Fruit fly (Drosophila melanogaster) whole organism, wandering third instar larva: ENCODE results near the gene mon2.
A peak's percentile ranks its signal among the peaks of the same experiment; 100 is the strongest.

Experiments
- Abd-B ChIP-seq: fragments of >200 bp; optimal IDR thresholded peaks from 2 replicates; lab custom pipeline; 2017; ENCODE audit warnings: missing biosample characterization, missing genetic modification characterization
- CG9705 ChIP-seq: fragments of 200-800 bp; sonication (Bioruptor generic); optimal IDR thresholded peaks from 2 replicates; lab custom pipeline; 2018; ENCODE audit warnings: missing biosample characterization, mild to moderate bottlenecking, missing genetic modification characterization
- CrebA ChIP-seq: fragments of 200-800 bp; sonication (Bioruptor generic); optimal IDR thresholded peaks from 2 replicates; lab custom pipeline; 2016; ENCODE audit warnings: missing biosample characterization, mild to moderate bottlenecking, missing genetic modification characterization, borderline replicate concordance
- Dfd ChIP-seq: fragments of >200 bp; optimal IDR thresholded peaks from 2 replicates; lab custom pipeline; 2017; ENCODE audit warnings: missing biosample characterization, missing genetic modification characterization
- GATAd ChIP-seq: sonication (Bioruptor generic); optimal IDR thresholded peaks from 2 replicates; lab custom pipeline; 2016; ENCODE audit warnings: missing biosample characterization, missing genetic modification characterization
- HLH106 ChIP-seq: fragments of 200-800 bp; optimal IDR thresholded peaks from 3 replicates; lab custom pipeline; 2019; ENCODE audit warnings: missing biosample characterization, mild to moderate bottlenecking, missing genetic modification characterization, moderate library complexity
- Hnf4 ChIP-seq: fragments of 200-800 bp; sonication (Bioruptor generic); optimal IDR thresholded peaks from 2 replicates; lab custom pipeline; 2016; ENCODE audit warnings: missing biosample characterization, mild to moderate bottlenecking, missing genetic modification characterization
- Hr78 ChIP-seq: fragments of >200 bp; optimal IDR thresholded peaks from 2 replicates; lab custom pipeline; 2017; ENCODE audit warnings: missing biosample characterization, missing genetic modification characterization
- Hr83 ChIP-seq: fragments of 200-300 bp; sonication (Bioruptor generic); optimal IDR thresholded peaks from 2 replicates; lab custom pipeline; 2016; ENCODE audit warnings: missing biosample characterization, mild to moderate bottlenecking, missing genetic modification characterization, moderate library complexity; ENCODE audit not compliant: poor library complexity, severe bottlenecking
- Mio ChIP-seq: sonication (Bioruptor generic); optimal IDR thresholded peaks from 2 replicates; lab custom pipeline; 2016; ENCODE audit warnings: missing biosample characterization, missing genetic modification characterization
- Myc ChIP-seq: fragments of >200 bp; optimal IDR thresholded peaks from 2 replicates; lab custom pipeline; 2017
- OdsH ChIP-seq: fragments of 200-800 bp; sonication (Bioruptor generic); optimal IDR thresholded peaks from 2 replicates; lab custom pipeline; 2016; ENCODE audit warnings: missing biosample characterization, mild to moderate bottlenecking, missing genetic modification characterization
- Rel ChIP-seq, 2 experiments: fragments of 200-800 bp; sonication (Bioruptor generic) in 1 of 2; optimal IDR thresholded peaks; 2 replicates in 1 of 2; 3 replicates in 1 of 2; lab custom pipeline; 2016 to 2019; ENCODE audit warnings: mild to moderate bottlenecking in 2 of 2, missing biosample characterization in 2 of 2, missing genetic modification characterization in 2 of 2, moderate library complexity in 1 of 2
- Sp1 ChIP-seq: fragments of 200-800 bp; sonication (Bioruptor generic); optimal IDR thresholded peaks from 3 replicates; lab custom pipeline; 2019; ENCODE audit warnings: missing biosample characterization, mild to moderate bottlenecking, missing genetic modification characterization, moderate library complexity
- br ChIP-seq: fragments of 200-800 bp; sonication (Bioruptor generic); optimal IDR thresholded peaks from 2 replicates; lab custom pipeline; 2016; ENCODE audit warnings: missing biosample characterization, missing genetic modification characterization
- dl ChIP-seq, 2 experiments: fragments of 175-275, 200-275 bp in 1 of 2; fragments of 200-275 bp in 1 of 2; sonication (Bioruptor generic); optimal IDR thresholded peaks; lab custom pipeline; 2018; ENCODE audit warnings: mild to moderate bottlenecking in 2 of 2, missing biosample characterization in 2 of 2, missing genetic modification characterization in 2 of 2, moderate library complexity in 2 of 2; ENCODE audit not compliant: partially characterized antibody in 2 of 2, insufficient read depth in 1 of 2
- dsf ChIP-seq: sonication (Bioruptor generic); optimal IDR thresholded peaks from 2 replicates; lab custom pipeline; 2016; ENCODE audit warnings: missing biosample characterization, missing genetic modification characterization, borderline replicate concordance
- ey ChIP-seq: fragments of 200-800 bp; sonication (Bioruptor generic); optimal IDR thresholded peaks from 2 replicates; lab custom pipeline; 2016; ENCODE audit warnings: missing biosample characterization, missing genetic modification characterization
- h ChIP-seq: fragments of 200-800 bp; sonication (Bioruptor generic); optimal IDR thresholded peaks from 3 replicates; lab custom pipeline; 2016; ENCODE audit warnings: missing biosample characterization, mild to moderate bottlenecking, missing genetic modification characterization
- jim ChIP-seq: fragments of 175-275, 200-325 bp; sonication (Bioruptor generic); optimal IDR thresholded peaks from 2 replicates; lab custom pipeline; 2016; ENCODE audit warnings: missing biosample characterization, mild to moderate bottlenecking, missing genetic modification characterization
- lola ChIP-seq: fragments of >200 bp; optimal IDR thresholded peaks from 2 replicates; lab custom pipeline; 2017; ENCODE audit warnings: missing biosample characterization, missing genetic modification characterization
- pan ChIP-seq: fragments of >200 bp; optimal IDR thresholded peaks from 2 replicates; lab custom pipeline; 2017
- psq ChIP-seq: fragments of 200-800 bp; sonication (Bioruptor generic); optimal IDR thresholded peaks from 3 replicates; lab custom pipeline; 2017; ENCODE audit warnings: missing biosample characterization, mild to moderate bottlenecking, missing genetic modification characterization, moderate library complexity
- tai ChIP-seq: sonication (Bioruptor generic); optimal IDR thresholded peaks from 2 replicates; lab custom pipeline; 2016; ENCODE audit warnings: missing biosample characterization, missing genetic modification characterization
- usp ChIP-seq: fragments of >200 bp; optimal IDR thresholded peaks from 2 replicates; lab custom pipeline; 2017; ENCODE audit warnings: missing biosample characterization, missing genetic modification characterization
- woc ChIP-seq: sonication (Bioruptor generic); optimal IDR thresholded peaks from 2 replicates; lab custom pipeline; 2016; ENCODE audit warnings: missing biosample characterization, mild to moderate bottlenecking, missing genetic modification characterization

mon2 gene

dm6 chr2L:8080645-8081044 is 43.2 kb downstream of the mon2 start:
- TF ChIP-seq dsf (no peak), ey (peak; percentile 5)

DNA sequence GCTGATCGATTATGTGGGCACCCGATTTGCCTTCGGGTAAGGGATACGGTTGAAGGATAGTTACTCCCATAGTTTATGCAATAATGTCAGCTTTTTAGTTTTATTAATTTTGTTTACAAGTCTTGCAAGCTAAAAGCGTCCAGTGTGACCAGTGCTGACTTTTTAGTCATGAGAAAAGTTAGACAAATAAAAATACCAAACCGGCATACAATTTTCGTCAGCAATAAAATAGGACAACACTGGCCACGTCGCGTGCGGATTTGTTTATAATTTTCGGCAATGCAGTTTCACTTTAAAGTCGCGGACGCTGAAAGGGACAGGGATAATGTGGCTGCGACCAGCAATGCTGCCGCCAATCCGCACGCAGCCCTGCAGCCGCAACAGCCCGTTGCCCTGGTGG is 51.1 kb downstream of the mon2 start, which contains the start of the genes MED20 and Trf:
TSS of gene MED20 (minus strand) at position 157 of the 400 bp plus-strand sequence.
TSS of gene Trf (plus strand) at position 204 of the 400 bp plus-strand sequence.
- TF ChIP-seq OdsH (no peak), Abd-B (GFP tag; lab: Kevin White, UChicago) (no peak), usp (GFP tag; lab: Kevin White, UChicago) (no peak), lola (no peak), Mio (GFP tag; lab: Kevin White, UChicago) (no peak), Myc (no peak), Hr78 (GFP tag; lab: Kevin White, UChicago) (no peak), CG9705 (GFP tag; lab: Kevin White, UChicago) (no peak), jim (GFP tag; lab: Kevin White, UChicago) (no peak), GATAd (GFP tag; lab: Kevin White, UChicago) (no peak), Dfd (GFP tag; lab: Kevin White, UChicago) (no peak), dsf (no peak), dl (GFP tag; optimal IDR thresholded peaks at IDR 0.05; lab: Kevin White, UChicago; ENCODE audit: insufficient read depth in 1 of 2, partially characterized antibody in 2 of 2) (no peak), psq (no peak), br (no peak)
- TF ChIP-seq, all 38 proteins: peak for 0

- TF ChIP-seq Rel (GFP tag; optimal IDR thresholded peaks at IDR 0.05; lab: Kevin White, UChicago) (no peak), Rel (tag; optimal IDR thresholded peaks at IDR 0.05; lab: Kevin White, UChicago) (peak; percentile 78), Dfd (GFP tag; lab: Kevin White, UChicago) (no peak), tai (GFP tag; lab: Kevin White, UChicago) (no peak), Myc (no peak), h (no peak), CrebA (no peak), HLH106 (tag; lab: Kevin White, UChicago) (no peak), Abd-B (GFP tag; lab: Kevin White, UChicago) (no peak), woc (no peak), pan (lab: Kevin White, UChicago) (no peak), Hr78 (GFP tag; lab: Kevin White, UChicago) (no peak), Sp1 (GFP tag; lab: Kevin White, UChicago) (peak; percentile 62), Hr83 (peak; percentile 68), Hnf4 (GFP tag; lab: Kevin White, UChicago) (no peak), Mio (GFP tag; lab: Kevin White, UChicago) (no peak)
Measured at dm6 chr2L:8071112-8071976, 52.5 kb downstream of the mon2 start, which contains the start of gene poe. poe (minus strand) TSS chr2L:8071624.
